Fruit fly (Drosophila melanogaster) whole organism, adult: ENCODE measurements around the gene CG10663.

Experiments used
- CG1620 ChIP-seq: fragments of 200-800 bp; sonication (Bioruptor generic); optimal IDR thresholded peaks from 2 replicates; lab custom pipeline; 2016; ENCODE audit warnings: missing biosample characterization, missing genetic modification characterization
- CG33017 ChIP-seq: fragments of 200-800 bp; sonication (Bioruptor generic); optimal IDR thresholded peaks from 2 replicates; lab custom pipeline; 2018; ENCODE audit warnings: missing biosample characterization, mild to moderate bottlenecking, missing genetic modification characterization, moderate library complexity
- CG5204 ChIP-seq: fragments of 200-800 bp; sonication (Bioruptor generic); optimal IDR thresholded peaks from 2 replicates; lab custom pipeline; 2016; ENCODE audit warnings: missing biosample characterization, missing genetic modification characterization
- CG7045 ChIP-seq: fragments of 200-800 bp; sonication (Bioruptor generic); optimal IDR thresholded peaks from 2 replicates; lab custom pipeline; 2017; ENCODE audit warnings: missing biosample characterization, mild to moderate bottlenecking, missing genetic modification characterization
- Crg-1 ChIP-seq: fragments of 200-800 bp; sonication (Bioruptor generic); optimal IDR thresholded peaks from 2 replicates; lab custom pipeline; 2016; ENCODE audit warnings: missing biosample characterization, missing genetic modification characterization
- Mnt ChIP-seq: fragments of 200-800 bp; sonication (Bioruptor generic); optimal IDR thresholded peaks from 2 replicates; lab custom pipeline; 2016; ENCODE audit warnings: missing biosample characterization, mild to moderate bottlenecking, missing genetic modification characterization
- cic ChIP-seq: fragments of 200-800 bp; sonication (Bioruptor generic); optimal IDR thresholded peaks from 2 replicates; lab custom pipeline; 2017; ENCODE audit warnings: missing biosample characterization, mild to moderate bottlenecking, missing genetic modification characterization, moderate library complexity
- kay ChIP-seq: fragments of 200-800 bp; sonication (Bioruptor generic); peaks from one replicate; lab custom pipeline; 2016; ENCODE audit warnings: missing biosample characterization, missing genetic modification characterization, borderline replicate concordance
- pad ChIP-seq: fragments of 200-800 bp; sonication (Bioruptor generic); optimal IDR thresholded peaks from 3 replicates; lab custom pipeline; 2017; ENCODE audit warnings: missing biosample characterization, missing genetic modification characterization, mild to moderate bottlenecking, moderate library complexity, missing genetic modification reagents

DNA sequence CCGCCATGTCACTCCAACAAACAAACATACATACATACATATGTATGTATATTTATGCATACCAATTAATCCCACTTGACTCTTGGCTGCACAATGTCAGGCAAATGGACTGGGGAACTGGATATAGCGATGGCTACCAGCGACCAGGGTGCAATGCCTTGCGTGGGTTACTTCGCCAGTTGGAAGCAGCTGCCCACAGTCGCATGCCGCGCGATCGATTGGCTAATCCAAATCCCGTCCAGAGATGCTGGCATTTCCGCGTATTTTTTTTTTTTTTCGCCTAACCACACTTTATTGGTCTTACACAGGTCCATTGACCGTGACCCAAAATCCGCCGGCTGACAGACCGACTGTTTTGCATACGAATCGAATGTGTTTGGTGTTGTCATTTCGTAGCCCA lies 9.4 kb upstream of the CG10663 start:
- TF ChIP-seq CG33017 (no peak), Mnt (no peak), Crg-1 (no peak), CG1620 (GFP tag; lab: Kevin White, UChicago) (no peak), pad (GFP tag; lab: Kevin White, UChicago) (no peak), CG5204 (GFP tag; lab: Kevin White, UChicago) (no peak), kay (GFP tag; lab: Kevin White, UChicago) (no peak), cic (GFP tag; lab: Kevin White, UChicago) (no peak), CG7045 (GFP tag; lab: Kevin White, UChicago) (no peak)
